Worm (Caenorhabditis elegans): Measurements from ENCODE around the gene C10B5.3.

DNA sequence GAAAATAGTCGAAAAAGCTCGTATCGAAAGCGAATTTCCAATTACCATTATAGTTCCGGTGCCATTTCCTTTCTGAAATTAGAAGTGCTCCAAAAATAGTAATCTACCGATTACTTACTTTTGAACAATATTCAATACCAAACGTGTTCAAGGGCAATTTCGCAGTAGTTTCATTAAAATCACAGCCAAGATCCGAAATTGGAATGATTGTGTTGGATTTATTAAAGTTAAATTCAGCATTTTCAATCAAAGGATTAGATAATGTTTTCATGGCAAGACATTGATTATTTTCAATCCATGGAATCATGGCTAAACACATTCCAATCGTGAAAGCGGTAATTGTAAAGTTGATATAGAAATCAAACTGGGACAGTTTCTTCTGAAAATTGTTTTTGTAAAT lies 44.8 kb upstream of the C10B5.3 start:
- no peak for TF ChIP-seq tab-1 (GFP tag; IDR thresholded peaks at IDR 0.05)
- no peak for TF ChIP-seq ztf-23 (GFP tag; IDR thresholded peaks at IDR 0.05)
- no peak for TF ChIP-seq T22C8.4 (GFP tag; IDR thresholded peaks at IDR 0.05)
- TF ChIP-seq med-1 (GFP tag; optimal IDR thresholded peaks at IDR 0.05; ENCODE audit: insufficient read depth): no peak
- TF ChIP-seq flt-1 (GFP tag; IDR thresholded peaks at IDR 0.05): no peak

All from whole organism, midembryonic.